Fruit fly (Drosophila melanogaster) whole organism, wandering third instar larva: ENCODE measurements around the gene CG33223.

Experiments used
- Jra ChIP-seq: sonication (Bioruptor generic); optimal IDR thresholded peaks from 2 replicates; lab custom pipeline; 2016; ENCODE audit warnings: missing biosample characterization, missing genetic modification characterization
- OdsH ChIP-seq: fragments of 200-800 bp; sonication (Bioruptor generic); optimal IDR thresholded peaks from 2 replicates; lab custom pipeline; 2016; ENCODE audit warnings: missing biosample characterization, mild to moderate bottlenecking, missing genetic modification characterization
- dsf ChIP-seq: sonication (Bioruptor generic); optimal IDR thresholded peaks from 2 replicates; lab custom pipeline; 2016; ENCODE audit warnings: missing biosample characterization, missing genetic modification characterization, borderline replicate concordance
- h ChIP-seq: fragments of 200-800 bp; sonication (Bioruptor generic); optimal IDR thresholded peaks from 3 replicates; lab custom pipeline; 2016; ENCODE audit warnings: missing biosample characterization, mild to moderate bottlenecking, missing genetic modification characterization
- lola ChIP-seq: fragments of >200 bp; optimal IDR thresholded peaks from 2 replicates; lab custom pipeline; 2017; ENCODE audit warnings: missing biosample characterization, missing genetic modification characterization
- psq ChIP-seq: fragments of 200-800 bp; sonication (Bioruptor generic); optimal IDR thresholded peaks from 3 replicates; lab custom pipeline; 2017; ENCODE audit warnings: missing biosample characterization, mild to moderate bottlenecking, missing genetic modification characterization, moderate library complexity
- sv ChIP-seq: fragments of 200-800 bp; sonication (Bioruptor generic); optimal IDR thresholded peaks from 3 replicates; lab custom pipeline; 2016; ENCODE audit warnings: missing biosample characterization, missing genetic modification characterization
- tai ChIP-seq: sonication (Bioruptor generic); optimal IDR thresholded peaks from 2 replicates; lab custom pipeline; 2016; ENCODE audit warnings: missing biosample characterization, missing genetic modification characterization
- usp ChIP-seq: fragments of >200 bp; optimal IDR thresholded peaks from 2 replicates; lab custom pipeline; 2017; ENCODE audit warnings: missing biosample characterization, missing genetic modification characterization

DNA sequence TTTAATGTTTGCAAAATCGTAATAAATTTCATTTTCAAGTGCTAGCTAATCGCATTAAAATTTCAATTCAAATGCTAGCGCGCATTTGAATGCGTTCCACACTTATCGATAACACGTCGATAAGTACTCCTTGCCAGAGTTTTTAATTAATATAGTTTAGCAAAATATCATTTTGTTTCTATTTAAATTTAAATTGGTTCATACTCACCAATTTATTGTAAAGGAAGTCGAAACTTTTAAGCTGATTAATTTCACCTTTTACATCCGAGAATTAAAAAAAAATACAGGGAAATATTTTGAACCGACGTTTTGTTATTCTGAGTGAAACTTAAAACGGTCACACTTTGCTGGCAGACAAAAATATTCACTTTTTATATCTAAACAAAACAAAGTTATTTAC lies 22.5 kb downstream of the CG33223 start, which contains the start of gene Es2:
- TF ChIP-seq usp (GFP tag; lab: Kevin White, UChicago) (no peak), sv (GFP tag; lab: Kevin White, UChicago) (no peak), dsf (GFP tag; lab: Kevin White, UChicago) (no peak), tai (GFP tag; lab: Kevin White, UChicago) (no peak), OdsH (GFP tag; lab: Kevin White, UChicago) (no peak), Jra (GFP tag; lab: Kevin White, UChicago) (no peak), psq (GFP tag; lab: Kevin White, UChicago) (no peak), h (GFP tag; lab: Kevin White, UChicago) (no peak), lola (GFP tag; lab: Kevin White, UChicago) (no peak)
